Worm (Caenorhabditis elegans) whole organism, L2 larva: ENCODE measurements around the gene T23B5.4.

Experiments
- C34F6.9 ChIP-seq: fragments of 150-350 bp; optimal IDR thresholded peaks from 2 replicates; lab custom pipeline; 2014; ENCODE audit warnings: missing biosample characterization, missing genetic modification characterization
- F13H6.1 ChIP-seq: sonication (generic microtip); optimal IDR thresholded peaks from 2 replicates; lab custom pipeline; 2016; ENCODE audit warnings: missing genetic modification characterization, missing compliant biosample characterization
- R02D3.7 ChIP-seq: fragments of 150-350 bp; optimal IDR thresholded peaks from 2 replicates; lab custom pipeline; 2014; ENCODE audit warnings: missing biosample characterization, missing genetic modification characterization
- Y55F3AM.14 ChIP-seq: fragments of 200-800 bp; sonication (Bioruptor generic); optimal IDR thresholded peaks from 2 replicates; lab custom pipeline; 2018; ENCODE audit warnings: mild to moderate bottlenecking, missing genetic modification characterization, missing compliant biosample characterization
- alr-1 ChIP-seq: fragments of 150-350 bp; optimal IDR thresholded peaks from 2 replicates; lab custom pipeline; 2014; ENCODE audit warnings: missing biosample characterization, missing genetic modification characterization
- aly-2 ChIP-seq: fragments of 150-350 bp; optimal IDR thresholded peaks from 2 replicates; lab custom pipeline; 2014; ENCODE audit warnings: missing biosample characterization, missing genetic modification characterization
- ama-1 ChIP-seq: fragments of 150-350 bp; optimal IDR thresholded peaks from 2 replicates; lab custom pipeline; 2018; ENCODE audit warnings: inconsistent platforms
- blmp-1 ChIP-seq: sonication (generic microtip); optimal IDR thresholded peaks from 2 replicates; lab custom pipeline; 2017; ENCODE audit warnings: missing genetic modification characterization, mild to moderate bottlenecking, missing compliant biosample characterization, antibody characterized with exemption, moderate library complexity; ENCODE audit not compliant: insufficient read depth
- ceh-16 ChIP-seq: fragments of 150-350 bp; optimal IDR thresholded peaks from 2 replicates; lab custom pipeline; 2014; ENCODE audit warnings: missing biosample characterization, missing genetic modification characterization
- crh-2 ChIP-seq: sonication (generic microtip); optimal IDR thresholded peaks from 2 replicates; lab custom pipeline; 2017; ENCODE audit warnings: missing biosample characterization, missing genetic modification characterization
- dmd-4 ChIP-seq: sonication (generic microtip); optimal IDR thresholded peaks from 2 replicates; lab custom pipeline; 2017; ENCODE audit warnings: missing biosample characterization, missing genetic modification characterization
- elt-1 ChIP-seq: fragments of 150-350 bp; optimal IDR thresholded peaks from 2 replicates; lab custom pipeline; 2014; ENCODE audit warnings: missing biosample characterization, missing genetic modification characterization
- elt-3 ChIP-seq: sonication (generic microtip); optimal IDR thresholded peaks from 2 replicates; lab custom pipeline; 2017; ENCODE audit warnings: missing biosample characterization, missing genetic modification characterization
- fos-1 ChIP-seq: fragments of 150-350 bp; optimal IDR thresholded peaks from 2 replicates; lab custom pipeline; 2014; ENCODE audit warnings: missing biosample characterization, missing genetic modification characterization
- gmeb-1 ChIP-seq: fragments of 150-350 bp; optimal IDR thresholded peaks from 2 replicates; lab custom pipeline; 2014; ENCODE audit warnings: missing biosample characterization, missing genetic modification characterization
- lin-11 ChIP-seq: fragments of 150-350 bp; sonication (generic microtip); optimal IDR thresholded peaks from 2 replicates; lab custom pipeline; 2014; ENCODE audit warnings: missing biosample characterization, missing genetic modification characterization, inconsistent platforms, mixed read lengths
- lin-13 ChIP-seq: fragments of 150-350 bp; optimal IDR thresholded peaks from 2 replicates; lab custom pipeline; 2014; ENCODE audit warnings: missing biosample characterization, missing genetic modification reagents, missing genetic modification characterization
- lin-39 ChIP-seq: fragments of 150-350 bp; optimal IDR thresholded peaks from 2 replicates; lab custom pipeline; 2014; ENCODE audit warnings: missing biosample characterization, missing genetic modification reagents, missing genetic modification characterization
- lsy-2 ChIP-seq, 2 experiments: fragments of 150-350 bp in 1 of 2; sonication (generic microtip) in 1 of 2; optimal IDR thresholded peaks; 2 replicates each; lab custom pipeline; 2014 to 2017; ENCODE audit warnings: missing biosample characterization in 2 of 2, missing genetic modification characterization in 2 of 2
- mab-5 ChIP-seq: fragments of 150-350 bp; optimal IDR thresholded peaks from 2 replicates; lab custom pipeline; 2014; ENCODE audit warnings: missing biosample characterization, missing genetic modification characterization
- mbf-1 ChIP-seq: sonication (generic microtip); optimal IDR thresholded peaks from 2 replicates; lab custom pipeline; 2017; ENCODE audit warnings: missing biosample characterization, missing genetic modification characterization
- mdl-1 ChIP-seq, 2 experiments: fragments of 150-350 bp in 1 of 2; sonication (generic microtip) in 1 of 2; optimal IDR thresholded peaks; 2 replicates each; lab custom pipeline; 2017; ENCODE audit warnings: missing biosample characterization in 2 of 2, missing genetic modification characterization in 2 of 2
- nhr-10 ChIP-seq: sonication (generic microtip); optimal IDR thresholded peaks from 2 replicates; lab custom pipeline; 2017; ENCODE audit warnings: missing biosample characterization, missing genetic modification characterization
- nhr-11 ChIP-seq: fragments of 150-350 bp; optimal IDR thresholded peaks from 2 replicates; lab custom pipeline; 2014; ENCODE audit warnings: missing biosample characterization, missing genetic modification characterization
- nhr-12 ChIP-seq: fragments of 150-350 bp; optimal IDR thresholded peaks from 2 replicates; lab custom pipeline; 2014; ENCODE audit warnings: missing biosample characterization, missing genetic modification characterization
- nhr-129 ChIP-seq: fragments of 150-350 bp; optimal IDR thresholded peaks from 2 replicates; lab custom pipeline; 2014; ENCODE audit warnings: missing biosample characterization, missing genetic modification characterization
- nhr-21 ChIP-seq: fragments of 150-350 bp; optimal IDR thresholded peaks from 2 replicates; lab custom pipeline; 2014; ENCODE audit warnings: missing biosample characterization, missing genetic modification characterization
- nhr-23 ChIP-seq: fragments of 150-350 bp; optimal IDR thresholded peaks from 2 replicates; lab custom pipeline; 2014; ENCODE audit warnings: missing biosample characterization, missing genetic modification reagents, missing genetic modification characterization
- nhr-237 ChIP-seq: fragments of 150-350 bp; optimal IDR thresholded peaks from 2 replicates; lab custom pipeline; 2014; ENCODE audit warnings: missing biosample characterization, missing genetic modification characterization
- nhr-25 ChIP-seq: fragments of 150-350 bp; sonication (generic microtip); optimal IDR thresholded peaks from 3 replicates; lab custom pipeline; 2014; ENCODE audit warnings: missing biosample characterization, missing genetic modification characterization
- nhr-6 ChIP-seq: fragments of 150-350 bp; optimal IDR thresholded peaks from 2 replicates; lab custom pipeline; 2014; ENCODE audit warnings: missing biosample characterization, missing genetic modification characterization
- nhr-77 ChIP-seq: fragments of 150-350 bp; optimal IDR thresholded peaks from 2 replicates; lab custom pipeline; 2014; ENCODE audit warnings: missing biosample characterization, missing genetic modification characterization
- peb-1 ChIP-seq: fragments of 150-350 bp; optimal IDR thresholded peaks from 2 replicates; lab custom pipeline; 2014; ENCODE audit warnings: missing biosample characterization, missing genetic modification characterization
- sem-4 ChIP-seq: fragments of 150-350 bp; optimal IDR thresholded peaks from 2 replicates; lab custom pipeline; 2014; ENCODE audit warnings: missing biosample characterization, missing genetic modification reagents, missing genetic modification characterization
- skn-1 ChIP-seq: sonication (generic microtip); optimal IDR thresholded peaks from 2 replicates; lab custom pipeline; 2017; ENCODE audit warnings: missing biosample characterization, missing genetic modification characterization
- sma-9 ChIP-seq, 2 experiments: fragments of 150-350 bp in 1 of 2; sonication (generic microtip) in 1 of 2; optimal IDR thresholded peaks; 2 replicates each; lab custom pipeline; 2014 to 2016; ENCODE audit warnings: missing genetic modification characterization in 2 of 2, mild to moderate bottlenecking in 1 of 2, missing biosample characterization in 1 of 2, missing compliant biosample characterization in 1 of 2, missing genetic modification reagents in 1 of 2, moderate library complexity in 1 of 2
- snpc-4 ChIP-seq: fragments of 150-350 bp; optimal IDR thresholded peaks from 2 replicates; lab custom pipeline; 2014; ENCODE audit warnings: missing biosample characterization, missing genetic modification characterization
- unc-39 ChIP-seq: fragments of 150-350 bp; optimal IDR thresholded peaks from 2 replicates; lab custom pipeline; 2014; ENCODE audit warnings: missing biosample characterization, missing genetic modification characterization
- unc-55 ChIP-seq: fragments of 150-350 bp; sonication (generic microtip); optimal IDR thresholded peaks from 3 replicates; lab custom pipeline; 2014; ENCODE audit warnings: missing biosample characterization, missing genetic modification reagents, missing genetic modification characterization
- unc-62 ChIP-seq: fragments of 150-350 bp; optimal IDR thresholded peaks from 2 replicates; lab custom pipeline; 2014; ENCODE audit warnings: missing biosample characterization, missing genetic modification reagents, missing genetic modification characterization
- zag-1 ChIP-seq: fragments of 150-350 bp; optimal IDR thresholded peaks from 2 replicates; lab custom pipeline; 2014; ENCODE audit warnings: missing biosample characterization, missing genetic modification characterization
- ztf-1 ChIP-seq: fragments of 200-800 bp; sonication (Bioruptor generic); conservative IDR thresholded peaks from 2 replicates; pipeline ENCODE4 v1.3.6; 2022; ENCODE audit warnings: missing genetic modification characterization, missing compliant biosample characterization
- ztf-11 ChIP-seq: sonication (generic microtip); optimal IDR thresholded peaks from 2 replicates; lab custom pipeline; 2017; ENCODE audit warnings: missing biosample characterization, missing genetic modification characterization
- ztf-4 ChIP-seq: fragments of 150-350 bp; optimal IDR thresholded peaks from 2 replicates; lab custom pipeline; 2014; ENCODE audit warnings: missing biosample characterization, missing genetic modification characterization

T23B5.4 gene

ce11 chrIV:12640875-12641860 is 33.6 kb upstream of the T23B5.4 start:
- TF ChIP-seq skn-1 (no peak), aly-2 (tag; lab: Kevin White, UChicago) (no peak), nhr-77 (tag; lab: Kevin White, UChicago) (no peak), nhr-129 (peak; percentile 8), nhr-6 (tag; lab: Kevin White, UChicago) (no peak), mab-5 (no peak), zag-1 (no peak), peb-1 (tag; lab: Kevin White, UChicago) (no peak), unc-55 (GFP tag; lab: Kevin White, UChicago) (no peak), gmeb-1 (tag; lab: Kevin White, UChicago) (no peak), Y55F3AM.14 (GFP tag; lab: Kevin White, UChicago) (no peak), mbf-1 (no peak), fos-1 (tag; lab: Kevin White, UChicago) (peak; percentile 30), snpc-4 (tag; lab: Kevin White, UChicago) (no peak), elt-1 (no peak), sma-9 (GFP tag; optimal IDR thresholded peaks at IDR 0.05; lab: Kevin White, UChicago) (peak; percentile 26), sma-9 (tag; optimal IDR thresholded peaks at IDR 0.05; lab: Kevin White, UChicago) (no peak), lsy-2 (tag; optimal IDR thresholded peaks at IDR 0.05; lab: Kevin White, UChicago) (no peak), ama-1 (no peak), ztf-11 (no peak), blmp-1 (tag; lab: Kevin White, UChicago) (no peak), nhr-10 (tag; lab: Kevin White, UChicago) (no peak), unc-62 (GFP tag; lab: Kevin White, UChicago) (no peak), unc-39 (tag; lab: Kevin White, UChicago) (no peak)

- no peak for TF ChIP-seq lin-39 (tag; lab: Kevin White, UChicago)
- no peak for TF ChIP-seq gmeb-1 (tag; lab: Kevin White, UChicago)
- TF ChIP-seq nhr-25 = no peak
- no peak for TF ChIP-seq nhr-237
- TF ChIP-seq ztf-11 = no peak
- TF ChIP-seq peb-1 (tag; lab: Kevin White, UChicago) = no peak
- no peak for TF ChIP-seq nhr-21
- no peak for TF ChIP-seq aly-2 (tag; lab: Kevin White, UChicago)
- no peak for TF ChIP-seq snpc-4 (tag; lab: Kevin White, UChicago)
- no peak for TF ChIP-seq nhr-129
- no peak for TF ChIP-seq ceh-16
- no peak for TF ChIP-seq crh-2
- no peak for TF ChIP-seq mab-5
- no peak for TF ChIP-seq R02D3.7
- no peak for TF ChIP-seq lin-11 (tag; lab: Kevin White, UChicago)
- TF ChIP-seq blmp-1 (tag; lab: Kevin White, UChicago) = no peak
- no peak for TF ChIP-seq fos-1 (tag; lab: Kevin White, UChicago)
- no peak for TF ChIP-seq unc-55 (GFP tag; lab: Kevin White, UChicago)
- no peak for TF ChIP-seq sma-9 (GFP tag; optimal IDR thresholded peaks at IDR 0.05; lab: Kevin White, UChicago)
- no peak for TF ChIP-seq sma-9 (tag; optimal IDR thresholded peaks at IDR 0.05; lab: Kevin White, UChicago)
- TF ChIP-seq C34F6.9 (tag; lab: Kevin White, UChicago) = no peak
These were observed 24.2 kb upstream of the T23B5.4 start for ce11 chrIV:12650597-12650996.

ce11 chrIV:12651570-12651969 is 23.2 kb upstream of the T23B5.4 start:
- TF ChIP-seq dmd-4 (tag; lab: Kevin White, UChicago) (no peak), lin-11 (tag; lab: Kevin White, UChicago) (no peak), nhr-23 (tag; lab: Kevin White, UChicago) (no peak), sma-9 (GFP tag; optimal IDR thresholded peaks at IDR 0.05; lab: Kevin White, UChicago) (peak; percentile 76), sma-9 (tag; optimal IDR thresholded peaks at IDR 0.05; lab: Kevin White, UChicago) (no peak), nhr-10 (tag; lab: Kevin White, UChicago) (no peak), nhr-77 (tag; lab: Kevin White, UChicago) (no peak), lin-39 (tag; lab: Kevin White, UChicago) (no peak), ztf-1 (GFP tag; lab: Robert Waterston, UW) (no peak), nhr-12 (tag; lab: Kevin White, UChicago) (no peak), lin-13 (GFP tag; lab: Kevin White, UChicago) (peak; percentile 49), nhr-11 (no peak), mab-5 (no peak), fos-1 (tag; lab: Kevin White, UChicago) (peak; percentile 9), sem-4 (tag; lab: Kevin White, UChicago) (peak; percentile 38), lsy-2 (tag; optimal IDR thresholded peaks at IDR 0.05; lab: Kevin White, UChicago) (peak; percentile 55 to 73), crh-2 (peak; percentile 69), R02D3.7 (no peak), C34F6.9 (tag; lab: Kevin White, UChicago) (peak; percentile 94), alr-1 (tag; lab: Kevin White, UChicago) (no peak), zag-1 (peak; percentile 69), blmp-1 (tag; lab: Kevin White, UChicago) (no peak), nhr-6 (tag; lab: Kevin White, UChicago) (peak; percentile 57), F13H6.1 (tag; lab: Kevin White, UChicago) (peak; percentile 25), elt-3 (no peak), nhr-237 (no peak), peb-1 (tag; lab: Kevin White, UChicago) (no peak), mbf-1 (no peak), mdl-1 (tag; optimal IDR thresholded peaks at IDR 0.05; lab: Kevin White, UChicago) (peak in 1 of 2 experiments; percentile 61), ceh-16 (no peak), ztf-4 (no peak), unc-55 (GFP tag; lab: Kevin White, UChicago) (peak; percentile 97), gmeb-1 (tag; lab: Kevin White, UChicago) (no peak)
